Fruit fly (Drosophila melanogaster) whole organism, pupa: Measurements from ENCODE around the gene cbt.

Experiments
- CG10348 ChIP-seq: fragments of 200-800 bp; sonication (Bioruptor generic); IDR thresholded peaks from 2 replicates; pipeline ENCODE4 v1.3.6; 2022; ENCODE audit warnings: missing biosample characterization, missing genetic modification characterization
- CG12605 ChIP-seq: fragments of 200-800 bp; sonication (Bioruptor generic); IDR thresholded peaks from 2 replicates; pipeline ENCODE4 v1.3.6; 2022; ENCODE audit warnings: missing biosample characterization, missing genetic modification characterization
- CG13204 ChIP-seq: fragments of 200-800 bp; sonication (Bioruptor generic); optimal IDR thresholded peaks from 2 replicates; lab custom pipeline; 2018; ENCODE audit warnings: missing biosample characterization, mild to moderate bottlenecking, missing genetic modification characterization, moderate library complexity
- CG14655 ChIP-seq: fragments of 200-800 bp; sonication (Bioruptor generic); optimal IDR thresholded peaks from 3 replicates; lab custom pipeline; 2017; ENCODE audit warnings: mild to moderate bottlenecking, missing biosample characterization, missing genetic modification reagents, missing genetic modification characterization
- CG15710 ChIP-seq: fragments of 200-800 bp; sonication (Bioruptor generic); optimal IDR thresholded peaks from 2 replicates; lab custom pipeline; 2018; ENCODE audit warnings: missing biosample characterization, mild to moderate bottlenecking, missing genetic modification characterization, moderate library complexity
- CG17806 ChIP-seq: fragments of 200-800 bp; sonication (Bioruptor generic); optimal IDR thresholded peaks from 2 replicates; lab custom pipeline; 2018; ENCODE audit warnings: missing biosample characterization, mild to moderate bottlenecking, missing genetic modification characterization, moderate library complexity
- CG32121 ChIP-seq: fragments of 200-800 bp; sonication (Bioruptor generic); IDR thresholded peaks from 2 replicates; pipeline ENCODE4 v1.3.6; 2022; ENCODE audit warnings: missing biosample characterization, missing genetic modification characterization
- CG34367 ChIP-seq: fragments of 200-800 bp; sonication (Bioruptor generic); optimal IDR thresholded peaks from 2 replicates; lab custom pipeline; 2018; ENCODE audit warnings: missing biosample characterization, mild to moderate bottlenecking, missing genetic modification characterization
- CG4496 ChIP-seq: fragments of 200-800 bp; sonication (Bioruptor generic); IDR thresholded peaks from 3 replicates; pipeline ENCODE4 v1.3.6; 2022; ENCODE audit warnings: missing biosample characterization, missing genetic modification characterization
- CG8159 ChIP-seq: fragments of 200-800 bp; sonication (Bioruptor generic); optimal IDR thresholded peaks from 3 replicates; lab custom pipeline; 2018; ENCODE audit warnings: missing biosample characterization, mild to moderate bottlenecking, missing genetic modification characterization, moderate library complexity
- CG8301 ChIP-seq: fragments of 200-800 bp; sonication (Bioruptor generic); optimal IDR thresholded peaks from 2 replicates; lab custom pipeline; 2018; ENCODE audit warnings: missing biosample characterization, mild to moderate bottlenecking, missing genetic modification characterization
- CG9948 ChIP-seq: fragments of 200-800 bp; sonication (Bioruptor generic); optimal IDR thresholded peaks from 2 replicates; lab custom pipeline; 2018; ENCODE audit warnings: missing biosample characterization, mild to moderate bottlenecking, missing genetic modification characterization, moderate library complexity
- D1 ChIP-seq: fragments of 200-800 bp; sonication (Bioruptor generic); optimal IDR thresholded peaks from 2 replicates; lab custom pipeline; 2018; ENCODE audit warnings: missing biosample characterization, mild to moderate bottlenecking, missing genetic modification characterization, moderate library complexity
- EcR ChIP-seq: fragments of 200-800 bp; sonication (Bioruptor generic); optimal IDR thresholded peaks from 3 replicates; lab custom pipeline; 2019; ENCODE audit warnings: missing biosample characterization, missing genetic modification characterization, mild to moderate bottlenecking, moderate library complexity, missing genetic modification reagents
- Ets98B ChIP-seq: fragments of 200-800 bp; sonication (Bioruptor generic); IDR thresholded peaks from 2 replicates; pipeline ENCODE4 v1.3.6; 2022; ENCODE audit warnings: missing biosample characterization, missing genetic modification characterization
- Pif1A ChIP-seq: fragments of 200-800 bp; sonication (Bioruptor generic); optimal IDR thresholded peaks from 3 replicates; lab custom pipeline; 2016; ENCODE audit warnings: missing biosample characterization, missing genetic modification characterization
- Pif1B ChIP-seq: fragments of 200-800 bp; sonication (Bioruptor generic); optimal IDR thresholded peaks from 3 replicates; lab custom pipeline; 2016; ENCODE audit warnings: missing biosample characterization, missing genetic modification characterization
- Snoo ChIP-seq: fragments of 200-800 bp; sonication (Bioruptor generic); optimal IDR thresholded peaks from 3 replicates; lab custom pipeline; 2017; ENCODE audit warnings: missing biosample characterization, mild to moderate bottlenecking, missing genetic modification characterization, inconsistent platforms
- fd96Ca ChIP-seq: fragments of 200-800 bp; sonication (Bioruptor generic); IDR thresholded peaks from 3 replicates; pipeline ENCODE4 v1.3.6; 2022; ENCODE audit warnings: missing biosample characterization, missing genetic modification characterization
- gl ChIP-seq: fragments of 200-800 bp; sonication (Bioruptor generic); optimal IDR thresholded peaks from 2 replicates; lab custom pipeline; 2018; ENCODE audit warnings: missing biosample characterization, mild to moderate bottlenecking, missing genetic modification characterization
- rn ChIP-seq: fragments of 200-800 bp; sonication (Bioruptor generic); IDR thresholded peaks from 2 replicates; pipeline ENCODE4 v1.3.6; 2022; ENCODE audit warnings: missing biosample characterization, missing genetic modification characterization

cbt gene

dm6 chr2L:478749-479482 is 572 bp downstream of the cbt start:
- TF ChIP-seq Snoo (tag; lab: Kevin White, UChicago) (peak; percentile 91), CG4496 (GFP tag; lab: Robert Waterston, UW) (no peak), CG9948 (tag; lab: Kevin White, UChicago) (peak; percentile 82), Ets98B (no peak), CG10348 (GFP tag; lab: Robert Waterston, UW) (no peak), CG15710 (tag; lab: Kevin White, UChicago) (peak; percentile 83), gl (tag; lab: Kevin White, UChicago) (peak; percentile 100), Pif1A (GFP tag; lab: Kevin White, UChicago) (peak; percentile 98), CG8301 (peak; percentile 95), CG12605 (no peak), rn (no peak), CG13204 (GFP tag; lab: Kevin White, UChicago) (peak; percentile 99), D1 (no peak), CG14655 (GFP tag; lab: Kevin White, UChicago) (peak; percentile 97), fd96Ca (no peak), EcR (GFP tag; lab: Kevin White, UChicago) (peak; percentile 35), CG32121 (GFP tag; lab: Robert Waterston, UW) (no peak), Pif1B (GFP tag; lab: Kevin White, UChicago) (peak; percentile 97), CG34367 (tag; lab: Kevin White, UChicago) (peak; percentile 94), CG17806 (peak; percentile 89), CG8159 (tag; lab: Kevin White, UChicago) (peak; percentile 88)

dm6 chr2L:478173-478572 is 1.3 kb downstream of the cbt start:
- TF ChIP-seq CG4496 (GFP tag; lab: Robert Waterston, UW) (no peak), EcR (GFP tag; lab: Kevin White, UChicago) (peak; percentile 84)

dm6 chr2L:475920-476319 is 3.6 kb downstream of the cbt start, which contains the start of gene ush:
ush (plus strand) TSS chr2L:476220.
- TF ChIP-seq CG34367 (tag; lab: Kevin White, UChicago), result no peak
- no peak for TF ChIP-seq CG32121 (GFP tag; lab: Robert Waterston, UW)
- TF ChIP-seq rn, result no peak
- no peak for TF ChIP-seq CG8159 (tag; lab: Kevin White, UChicago)
- TF ChIP-seq D1, result no peak
- no peak for TF ChIP-seq CG9948 (tag; lab: Kevin White, UChicago)
- TF ChIP-seq gl (tag; lab: Kevin White, UChicago), result no peak
- TF ChIP-seq CG15710 (tag; lab: Kevin White, UChicago), result no peak
- no peak for TF ChIP-seq CG10348 (GFP tag; lab: Robert Waterston, UW)
- no peak for TF ChIP-seq EcR (GFP tag; lab: Kevin White, UChicago)
- no peak for TF ChIP-seq CG4496 (GFP tag; lab: Robert Waterston, UW)
- no peak for TF ChIP-seq Snoo (tag; lab: Kevin White, UChicago)
- no peak for TF ChIP-seq Ets98B
- TF ChIP-seq CG17806, result no peak

dm6 chr2L:472829-473228 is 6.7 kb downstream of the cbt start, which contains the start of gene MED15:
MED15 (plus strand) TSS chr2L:473013.
- TF ChIP-seq CG10348 (GFP tag; lab: Robert Waterston, UW) (no peak), CG32121 (GFP tag; lab: Robert Waterston, UW) (no peak), CG34367 (tag; lab: Kevin White, UChicago) (no peak), CG12605 (no peak), EcR (GFP tag; lab: Kevin White, UChicago) (no peak), CG4496 (GFP tag; lab: Robert Waterston, UW) (no peak)

dm6 chr2L:472073-472590 is 7.4 kb downstream of the cbt start, which contains the start of gene CG4297:
CG4297 (minus strand) TSS chr2L:472200.
- TF ChIP-seq CG34367 (tag; lab: Kevin White, UChicago) (peak; percentile 70), CG32121 (GFP tag; lab: Robert Waterston, UW) (no peak), Snoo (tag; lab: Kevin White, UChicago) (peak; percentile 81), CG13204 (GFP tag; lab: Kevin White, UChicago) (peak; percentile 67), CG15710 (tag; lab: Kevin White, UChicago) (peak; percentile 71), Pif1B (GFP tag; lab: Kevin White, UChicago) (peak; percentile 77), Ets98B (no peak), CG14655 (GFP tag; lab: Kevin White, UChicago) (peak; percentile 85), CG8301 (peak; percentile 85), CG17806 (peak; percentile 76), Pif1A (GFP tag; lab: Kevin White, UChicago) (peak; percentile 87), fd96Ca (no peak), CG8159 (tag; lab: Kevin White, UChicago) (peak; percentile 84), CG10348 (GFP tag; lab: Robert Waterston, UW) (no peak), CG9948 (tag; lab: Kevin White, UChicago) (peak; percentile 70), EcR (GFP tag; lab: Kevin White, UChicago) (no peak), CG12605 (no peak), CG4496 (GFP tag; lab: Robert Waterston, UW) (no peak), gl (tag; lab: Kevin White, UChicago) (peak; percentile 69), D1 (no peak)
